Worm (Caenorhabditis elegans) whole organism, L3 larva: ENCODE results near the gene T25B9.6.

ENCODE experiments used
- fkh-10 ChIP-seq: sonication (generic microtip); optimal IDR thresholded peaks from 2 replicates; lab custom pipeline; 2017; ENCODE audit warnings: missing biosample characterization, missing genetic modification reagents, missing genetic modification characterization
- nhr-11 ChIP-seq: fragments of 150-350 bp; optimal IDR thresholded peaks from 2 replicates; lab custom pipeline; 2014; ENCODE audit warnings: missing biosample characterization, missing genetic modification characterization
- ztf-11 ChIP-seq: fragments of 150-350 bp; optimal IDR thresholded peaks from 2 replicates; lab custom pipeline; 2014; ENCODE audit warnings: missing biosample characterization, missing genetic modification characterization

DNA sequence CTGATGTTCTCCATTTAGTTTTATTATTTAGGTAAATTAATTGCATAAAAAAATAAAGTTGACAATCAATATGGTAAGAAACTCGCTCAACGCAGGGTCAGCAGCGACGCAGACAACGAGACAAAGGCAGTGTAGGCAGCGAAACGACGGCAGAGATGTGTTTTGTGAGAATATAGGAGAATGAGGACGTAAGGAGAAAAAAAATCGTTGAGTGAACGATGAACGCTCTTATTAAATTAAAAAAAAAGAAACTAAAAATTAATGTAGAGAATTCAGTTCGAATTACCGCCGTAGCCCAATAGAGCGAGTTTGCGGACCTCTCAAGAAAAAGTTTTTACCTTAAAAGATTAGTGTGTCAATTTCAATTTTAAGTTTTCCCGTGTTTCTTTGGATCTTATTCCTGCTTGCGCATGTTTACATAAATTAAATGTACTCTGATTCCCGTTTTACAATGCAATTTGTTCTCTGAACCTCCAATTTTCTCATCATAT lies 10.2 kb downstream of the T25B9.6 start, which contains the start of gene T25B9.8:
- no peak for TF ChIP-seq ztf-11 (tag; lab: Kevin White, UChicago)
- TF ChIP-seq nhr-11 (tag; lab: Kevin White, UChicago): no peak
- TF ChIP-seq fkh-10 (GFP tag; lab: Kevin White, UChicago): peak; percentile 3
